Worm (Caenorhabditis elegans) whole organism, L3 larva: ENCODE measurements around the gene Y113G7A.16.

Experiments used
- R02D3.7 ChIP-seq: fragments of 150-350 bp; optimal IDR thresholded peaks from 2 replicates; lab custom pipeline; 2014; ENCODE audit warnings: missing biosample characterization, missing genetic modification characterization
- ZK546.5 ChIP-seq: sonication (generic microtip); optimal IDR thresholded peaks from 2 replicates; lab custom pipeline; 2017; ENCODE audit warnings: missing biosample characterization, missing genetic modification characterization
- aly-2 ChIP-seq: fragments of 150-350 bp; optimal IDR thresholded peaks from 2 replicates; lab custom pipeline; 2014; ENCODE audit warnings: missing biosample characterization, missing genetic modification characterization
- ceh-82 ChIP-seq: fragments of 150-350 bp; optimal IDR thresholded peaks from 2 replicates; lab custom pipeline; 2014; ENCODE audit warnings: missing biosample characterization, missing genetic modification characterization
- ceh-9 ChIP-seq: sonication (generic microtip); optimal IDR thresholded peaks from 2 replicates; lab custom pipeline; 2018; ENCODE audit warnings: missing biosample characterization, missing genetic modification characterization
- daf-12 ChIP-seq: fragments of 150-350 bp; optimal IDR thresholded peaks from 2 replicates; lab custom pipeline; 2014; ENCODE audit warnings: missing biosample characterization, missing genetic modification reagents, missing genetic modification characterization
- elt-1 ChIP-seq: fragments of 150-350 bp; optimal IDR thresholded peaks from 2 replicates; lab custom pipeline; 2014; ENCODE audit warnings: missing biosample characterization, missing genetic modification characterization
- elt-2 ChIP-seq: sonication (generic microtip); optimal IDR thresholded peaks from 2 replicates; lab custom pipeline; 2016; ENCODE audit warnings: missing genetic modification reagents, mild to moderate bottlenecking, missing genetic modification characterization, missing compliant biosample characterization
- elt-3 ChIP-seq, 3 experiments: fragments of 150-350 bp in 1 of 3; sonication (generic microtip) in 2 of 3; optimal IDR thresholded peaks; 2 replicates in 2 of 3; 4 replicates in 1 of 3; lab custom pipeline; 2014 to 2017; ENCODE audit warnings: missing biosample characterization in 3 of 3, missing genetic modification characterization in 3 of 3
- eor-1 ChIP-seq, 2 experiments: fragments of 150-350 bp; optimal IDR thresholded peaks; 2 replicates each; lab custom pipeline; 2014 to 2018; ENCODE audit warnings: missing biosample characterization in 2 of 2, missing genetic modification characterization in 2 of 2
- fkh-10 ChIP-seq: sonication (generic microtip); optimal IDR thresholded peaks from 2 replicates; lab custom pipeline; 2017; ENCODE audit warnings: missing biosample characterization, missing genetic modification reagents, missing genetic modification characterization
- fos-1 ChIP-seq: fragments of 150-350 bp; optimal IDR thresholded peaks from 2 replicates; lab custom pipeline; 2014; ENCODE audit warnings: missing biosample characterization, missing genetic modification characterization
- jun-1 ChIP-seq: fragments of 150-350 bp; optimal IDR thresholded peaks from 2 replicates; lab custom pipeline; 2014; ENCODE audit warnings: missing biosample characterization, missing genetic modification reagents, missing genetic modification characterization
- lin-15B ChIP-seq: fragments of 150-350 bp; optimal IDR thresholded peaks from 2 replicates; lab custom pipeline; 2014; ENCODE audit warnings: missing biosample characterization, missing genetic modification characterization
- lin-39 ChIP-seq: fragments of 150-350 bp; optimal IDR thresholded peaks from 2 replicates; lab custom pipeline; 2018; ENCODE audit warnings: missing biosample characterization, missing genetic modification reagents, missing genetic modification characterization
- lsy-12 ChIP-seq: sonication (generic microtip); optimal IDR thresholded peaks from 2 replicates; lab custom pipeline; 2016; ENCODE audit warnings: mild to moderate bottlenecking, missing genetic modification characterization, missing compliant biosample characterization
- mml-1 ChIP-seq: fragments of 150-350 bp; sonication (generic microtip); optimal IDR thresholded peaks from 3 replicates; lab custom pipeline; 2014; ENCODE audit warnings: missing biosample characterization, missing genetic modification characterization
- nfya-1 ChIP-seq: sonication (generic microtip); optimal IDR thresholded peaks from 2 replicates; lab custom pipeline; 2017; ENCODE audit warnings: missing genetic modification characterization, mild to moderate bottlenecking, missing compliant biosample characterization, antibody characterized with exemption, moderate library complexity; ENCODE audit not compliant: insufficient read depth
- nhr-11 ChIP-seq: fragments of 150-350 bp; optimal IDR thresholded peaks from 2 replicates; lab custom pipeline; 2014; ENCODE audit warnings: missing biosample characterization, missing genetic modification characterization
- nhr-23 ChIP-seq: fragments of 150-350 bp; optimal IDR thresholded peaks from 2 replicates; lab custom pipeline; 2014; ENCODE audit warnings: missing biosample characterization, missing genetic modification reagents, missing genetic modification characterization
- nhr-28 ChIP-seq: fragments of 150-350 bp; optimal IDR thresholded peaks from 2 replicates; lab custom pipeline; 2014; ENCODE audit warnings: missing biosample characterization, missing genetic modification characterization
- nhr-43 ChIP-seq: sonication (generic microtip); optimal IDR thresholded peaks from 2 replicates; lab custom pipeline; 2016; ENCODE audit warnings: mild to moderate bottlenecking, missing genetic modification characterization, missing compliant biosample characterization; ENCODE audit not compliant: poor library complexity, severe bottlenecking
- nhr-67 ChIP-seq: fragments of 150-350 bp; optimal IDR thresholded peaks from 2 replicates; lab custom pipeline; 2014; ENCODE audit warnings: missing biosample characterization, missing genetic modification characterization
- nhr-76 ChIP-seq: fragments of 150-350 bp; sonication (generic microtip); optimal IDR thresholded peaks from 5 replicates; lab custom pipeline; 2014; ENCODE audit warnings: missing biosample characterization, missing genetic modification characterization
- pha-4 ChIP-seq: fragments of 150-350 bp; optimal IDR thresholded peaks from 2 replicates; lab custom pipeline; 2014; ENCODE audit warnings: missing biosample characterization, missing genetic modification reagents, missing genetic modification characterization
- pqm-1 ChIP-seq: fragments of 150-350 bp; optimal IDR thresholded peaks from 2 replicates; lab custom pipeline; 2017; ENCODE audit warnings: missing biosample characterization, missing genetic modification characterization, inconsistent platforms
- snpc-4 ChIP-seq: fragments of 150-350 bp; optimal IDR thresholded peaks from 2 replicates; lab custom pipeline; 2014; ENCODE audit warnings: missing biosample characterization, missing genetic modification characterization
- tbx-2 ChIP-seq: sonication (generic microtip); optimal IDR thresholded peaks from 2 replicates; lab custom pipeline; 2016; ENCODE audit warnings: mild to moderate bottlenecking, missing genetic modification characterization, missing compliant biosample characterization
- unc-39 ChIP-seq: sonication (generic microtip); optimal IDR thresholded peaks from 4 replicates; lab custom pipeline; 2017; ENCODE audit warnings: missing biosample characterization, missing genetic modification characterization
- unc-62 ChIP-seq: fragments of 150-350 bp; sonication (generic microtip); optimal IDR thresholded peaks from 4 replicates; lab custom pipeline; 2014; ENCODE audit warnings: missing biosample characterization, missing genetic modification reagents, missing genetic modification characterization
- zag-1 ChIP-seq: fragments of 150-350 bp; optimal IDR thresholded peaks from 2 replicates; lab custom pipeline; 2014; ENCODE audit warnings: missing biosample characterization, missing genetic modification characterization
- ztf-11 ChIP-seq: fragments of 150-350 bp; optimal IDR thresholded peaks from 2 replicates; lab custom pipeline; 2014; ENCODE audit warnings: missing biosample characterization, missing genetic modification characterization

The Y113G7A.16 gene

ce11 chrV:20037287-20037686 lies at the start of gene Y113G7A.16:
Gene Y113G7A.16 (plus strand): TSS chrV:20037587.
- no peak for TF ChIP-seq nhr-43 (tag; lab: Kevin White, UChicago)
- no peak for TF ChIP-seq lin-15B
- TF ChIP-seq ceh-82 (tag; lab: Kevin White, UChicago), result no peak
- no peak for TF ChIP-seq unc-62
- TF ChIP-seq fos-1 (tag; lab: Kevin White, UChicago), result no peak
- TF ChIP-seq nhr-23 (tag; lab: Kevin White, UChicago), result no peak
- no peak for TF ChIP-seq unc-39
- TF ChIP-seq pha-4, result no peak
- no peak for TF ChIP-seq lin-39 (tag; lab: Kevin White, UChicago)
- no peak for TF ChIP-seq tbx-2 (tag; lab: Kevin White, UChicago)
- no peak for TF ChIP-seq eor-1 (tag; optimal IDR thresholded peaks at IDR 0.05; lab: Kevin White, UChicago)
- no peak for TF ChIP-seq aly-2 (tag; lab: Kevin White, UChicago)
- TF ChIP-seq nhr-28 (tag; lab: Kevin White, UChicago), result no peak
- no peak for TF ChIP-seq nfya-1 (tag; lab: Kevin White, UChicago)
- no peak for TF ChIP-seq nhr-76 (tag; lab: Kevin White, UChicago)
- TF ChIP-seq nhr-67 (tag; lab: Kevin White, UChicago), result no peak
- no peak for TF ChIP-seq elt-1 (tag; lab: Kevin White, UChicago)

ce11 chrV:19987684-19988083 lies 49.7 kb upstream of the Y113G7A.16 start, which contains the start of gene sri-67:
Gene sri-67 (plus strand): TSS chrV:19987984.
- TF ChIP-seq nfya-1 (tag; lab: Kevin White, UChicago), result no peak
- TF ChIP-seq ZK546.5 (tag; lab: Kevin White, UChicago), result no peak
- no peak for TF ChIP-seq ceh-82 (tag; lab: Kevin White, UChicago)
- no peak for TF ChIP-seq nhr-23 (tag; lab: Kevin White, UChicago)
- no peak for TF ChIP-seq nhr-11 (tag; lab: Kevin White, UChicago)
- no peak for TF ChIP-seq unc-39
- TF ChIP-seq aly-2 (tag; lab: Kevin White, UChicago), result no peak
- TF ChIP-seq snpc-4 (tag; lab: Kevin White, UChicago), result no peak
- TF ChIP-seq fkh-10, result no peak
- no peak for TF ChIP-seq elt-2 (tag; lab: Kevin White, UChicago)
- no peak for TF ChIP-seq lsy-12 (tag; lab: Kevin White, UChicago)
- no peak for TF ChIP-seq elt-3 (tag; optimal IDR thresholded peaks at IDR 0.05; lab: Kevin White, UChicago)

- TF ChIP-seq unc-62 (no peak), daf-12 (tag; lab: Kevin White, UChicago) (no peak), ceh-9 (tag; lab: Kevin White, UChicago) (no peak), pqm-1 (tag; lab: Kevin White, UChicago) (no peak)
These were observed 43.3 kb upstream of the Y113G7A.16 start, which contains the start of gene Y60A3A.25 for ce11 chrV:19994093-19994492. Gene Y60A3A.25 (minus strand): TSS chrV:19994193.

ce11 chrV:19994665-19995064 lies 42.7 kb upstream of the Y113G7A.16 start:
- TF ChIP-seq aly-2 (tag; lab: Kevin White, UChicago), result no peak
- TF ChIP-seq ztf-11 (tag; lab: Kevin White, UChicago), result no peak
- TF ChIP-seq pqm-1 (tag; lab: Kevin White, UChicago), result peak; percentile 12
- peak; percentile 64 for TF ChIP-seq elt-2 (tag; lab: Kevin White, UChicago)
- no peak for TF ChIP-seq eor-1 (tag; optimal IDR thresholded peaks at IDR 0.05; lab: Kevin White, UChicago)

ce11 chrV:19997481-19997880 lies 39.9 kb upstream of the Y113G7A.16 start:
- TF ChIP-seq fos-1 (tag; lab: Kevin White, UChicago), result no peak
- TF ChIP-seq nhr-67 (tag; lab: Kevin White, UChicago), result no peak
- TF ChIP-seq ztf-11 (tag; lab: Kevin White, UChicago), result no peak
- no peak for TF ChIP-seq tbx-2 (tag; lab: Kevin White, UChicago)
- TF ChIP-seq R02D3.7, result no peak
- TF ChIP-seq zag-1 (tag; lab: Kevin White, UChicago), result no peak
- no peak for TF ChIP-seq jun-1
- TF ChIP-seq mml-1, result no peak
